Fruit fly (Drosophila melanogaster): ENCODE results near the gene MFS10.

Gene MFS10

dm6 chrX:13094085-13094764 lies 34.6 kb upstream of the MFS10 start, which contains the start of gene CG2200 (continued):
- TF ChIP-seq lola (GFP tag; optimal IDR thresholded peaks at IDR 0.05): no peak
- TF ChIP-seq CG10565 (GFP tag; optimal IDR thresholded peaks at IDR 0.05): no peak
- TF ChIP-seq Tbp (GFP tag; optimal IDR thresholded peaks at IDR 0.05): no peak
- no peak for TF ChIP-seq CG4360 (GFP tag; IDR thresholded peaks at IDR 0.05)
- TF ChIP-seq CG12659 (GFP tag; optimal IDR thresholded peaks at IDR 0.05): peak; percentile 58
- no peak for TF ChIP-seq Taf1 (GFP tag; IDR thresholded peaks at IDR 0.05)
- TF ChIP-seq CG12155 (GFP tag; optimal IDR thresholded peaks at IDR 0.05): peak; percentile 26
- no peak for TF ChIP-seq az2 (GFP tag; optimal IDR thresholded peaks at IDR 0.05)
- no peak for TF ChIP-seq seq (GFP tag; IDR thresholded peaks at IDR 0.05)
- no peak for TF ChIP-seq Vsx1 (GFP tag; optimal IDR thresholded peaks at IDR 0.05)
- TF ChIP-seq CG13424 (tag; optimal IDR thresholded peaks at IDR 0.05): peak; percentile 37
- no peak for TF ChIP-seq ssp (GFP tag; IDR thresholded peaks at IDR 0.05)
- no peak for TF ChIP-seq CG30431 (GFP tag; optimal IDR thresholded peaks at IDR 0.05)
- TF ChIP-seq onecut (GFP tag; IDR thresholded peaks at IDR 0.05): no peak
- TF ChIP-seq Hand (GFP tag; optimal IDR thresholded peaks at IDR 0.05): no peak
- no peak for TF ChIP-seq CG7987 (GFP tag; optimal IDR thresholded peaks at IDR 0.05)
- no peak for TF ChIP-seq CG43689 (GFP tag; IDR thresholded peaks at IDR 0.05)
- peak; percentile 6 for TF ChIP-seq nerfin-1 (tag; optimal IDR thresholded peaks at IDR 0.05)
- no peak for TF ChIP-seq Awh (GFP tag; IDR thresholded peaks at IDR 0.05)
- no peak for TF ChIP-seq ttk (GFP tag; IDR thresholded peaks at IDR 0.05)
- peak; percentile 18; the same call in 1 of the 2 replicates for TF ChIP-seq CG9215 (GFP tag; IDR thresholded peaks at IDR 0.05)
- TF ChIP-seq so (GFP tag; IDR thresholded peaks at IDR 0.05): no peak
- TF ChIP-seq CG3838 (GFP tag; optimal IDR thresholded peaks at IDR 0.05): no peak
- peak; percentile 23 for TF ChIP-seq CG17359 (tag; optimal IDR thresholded peaks at IDR 0.05)
- TF ChIP-seq hbn (GFP tag; IDR thresholded peaks at IDR 0.05; ENCODE audit: partially characterized antibody): peak; percentile 77
- TF ChIP-seq CG11723 (GFP tag; optimal IDR thresholded peaks at IDR 0.05): peak; percentile 10
- peak; percentile 3 for TF ChIP-seq trem (tag; optimal IDR thresholded peaks at IDR 0.05)
- TF ChIP-seq corto (GFP tag; optimal IDR thresholded peaks at IDR 0.05): no peak
- no peak for TF ChIP-seq CG31365 (tag; optimal IDR thresholded peaks at IDR 0.05)
- peak; percentile 50 for TF ChIP-seq CG9437 (GFP tag; optimal IDR thresholded peaks at IDR 0.05)
- TF ChIP-seq vnd (GFP tag; IDR thresholded peaks at IDR 0.05; ENCODE audit: partially characterized antibody): peak; percentile 77
- no peak; the same call in 1 of the 2 replicates for TF ChIP-seq CG6689 (GFP tag; IDR thresholded peaks at IDR 0.05)
- peak; percentile 28 for TF ChIP-seq HLH54F (GFP tag; optimal IDR thresholded peaks at IDR 0.05)
- TF ChIP-seq HLH3B (GFP tag; IDR thresholded peaks at IDR 0.05): no peak
- TF ChIP-seq CG5953 (GFP tag; IDR thresholded peaks at IDR 0.05): no peak
- no peak for TF ChIP-seq CG7372 (GFP tag; IDR thresholded peaks at IDR 0.05)
- TF ChIP-seq CG8765 (GFP tag; IDR thresholded peaks at IDR 0.05): no peak
- TF ChIP-seq Gsc (GFP tag; IDR thresholded peaks at IDR 0.05): no peak
- TF ChIP-seq CG17612 (GFP tag; IDR thresholded peaks at IDR 0.05): no peak
- TF ChIP-seq Opbp (GFP tag; IDR thresholded peaks at IDR 0.05; ENCODE audit: partially characterized antibody): peak; percentile 81
- no peak for TF ChIP-seq jigr1 (GFP tag; IDR thresholded peaks at IDR 0.05)
- TF ChIP-seq BEAF-32 (GFP tag; optimal IDR thresholded peaks at IDR 0.05): peak; percentile 80
- TF ChIP-seq pb (GFP tag; optimal IDR thresholded peaks at IDR 0.05): no peak
- no peak for TF ChIP-seq trh (GFP tag; optimal IDR thresholded peaks at IDR 0.05)
- TF ChIP-seq Jarid2 (GFP tag; optimal IDR thresholded peaks at IDR 0.05): no peak
- TF ChIP-seq pita (GFP tag; optimal IDR thresholded peaks at IDR 0.05): no peak
- TF ChIP-seq CG12391 (tag; optimal IDR thresholded peaks at IDR 0.05): peak; percentile 42
- TF ChIP-seq B-H1 (GFP tag; IDR thresholded peaks at IDR 0.05): peak; percentile 24; the same call in 1 of the 3 replicates
- TF ChIP-seq sr (GFP tag; IDR thresholded peaks at IDR 0.05): no peak
- TF ChIP-seq Hr3 (GFP tag; optimal IDR thresholded peaks at IDR 0.05): no peak

Data from whole organism, embryonic.